Worm (Caenorhabditis elegans) whole organism, L1 larva: ENCODE data around the gene tim-1.

Source experiments
- ama-1 ChIP-seq: fragments of 150-350 bp; optimal IDR thresholded peaks from 2 replicates; lab custom pipeline; 2014
- ceh-82 ChIP-seq, 3 experiments: fragments of 150-350 bp in 1 of 3; sonication (generic microtip) in 2 of 3; optimal IDR thresholded peaks; 2 replicates each; lab custom pipeline; 2014 to 2017; ENCODE audit warnings: missing biosample characterization in 3 of 3, missing genetic modification characterization in 3 of 3
- fkh-10 ChIP-seq: sonication (generic microtip); optimal IDR thresholded peaks from 2 replicates; lab custom pipeline; 2017; ENCODE audit warnings: missing biosample characterization, missing genetic modification reagents, missing genetic modification characterization
- lin-13 ChIP-seq: fragments of 150-350 bp; optimal IDR thresholded peaks from 2 replicates; lab custom pipeline; 2014; ENCODE audit warnings: missing biosample characterization, missing genetic modification reagents, missing genetic modification characterization
- lin-14 ChIP-seq: fragments of 200-800 bp; sonication (Bioruptor generic); optimal IDR thresholded peaks from 2 replicates; lab custom pipeline; 2018; ENCODE audit warnings: mild to moderate bottlenecking, missing genetic modification characterization, moderate library complexity, missing compliant biosample characterization
- nhr-12 ChIP-seq: sonication (generic microtip); optimal IDR thresholded peaks from 2 replicates; lab custom pipeline; 2017; ENCODE audit warnings: missing biosample characterization, missing genetic modification characterization
- nhr-237 ChIP-seq: fragments of 150-350 bp; optimal IDR thresholded peaks from 2 replicates; lab custom pipeline; 2014; ENCODE audit warnings: missing biosample characterization, missing genetic modification characterization
- ztf-11 ChIP-seq, 2 experiments: sonication (generic microtip); optimal IDR thresholded peaks; 2 replicates each; lab custom pipeline; 2016 to 2017; ENCODE audit warnings: missing genetic modification characterization in 2 of 2, missing biosample characterization in 1 of 2, missing compliant biosample characterization in 1 of 2

- TF ChIP-seq lin-14: no peak
- TF ChIP-seq ceh-82 (tag; optimal IDR thresholded peaks at IDR 0.05; lab: Kevin White, UChicago): no peak
- no peak for TF ChIP-seq fkh-10 (GFP tag; lab: Kevin White, UChicago)
- TF ChIP-seq ama-1 (lab: Kevin White, UChicago): no peak
- no peak for TF ChIP-seq nhr-237 (tag; lab: Kevin White, UChicago)
- TF ChIP-seq nhr-12 (tag; lab: Kevin White, UChicago): no peak
- no peak for TF ChIP-seq ztf-11 (tag; optimal IDR thresholded peaks at IDR 0.05; lab: Kevin White, UChicago)
- TF ChIP-seq lin-13: no peak
Measured at ce11 chrIII:12233493-12233892, 16.5 kb downstream of the tim-1 start.
